Worm (Caenorhabditis elegans) whole organism, L4 larva: ENCODE measurements around the gene T01H3.3.

ENCODE experiments used
- F37D6.2 ChIP-seq: sonication (generic microtip); optimal IDR thresholded peaks from 2 replicates; lab custom pipeline; 2016; ENCODE audit warnings: mild to moderate bottlenecking, missing genetic modification characterization, missing compliant biosample characterization
- T20F7.1 ChIP-seq: fragments of 200-800 bp; sonication (Bioruptor generic); optimal IDR thresholded peaks from 2 replicates; lab custom pipeline; 2018; ENCODE audit warnings: mild to moderate bottlenecking, missing genetic modification characterization, missing compliant biosample characterization
- aha-1 ChIP-seq: fragments of 150-350 bp; peaks from one replicate; lab custom pipeline; 2014; ENCODE audit warnings: missing biosample characterization, missing genetic modification characterization
- attf-4 ChIP-seq: sonication (generic microtip); optimal IDR thresholded peaks from 3 replicates; lab custom pipeline; 2017; ENCODE audit warnings: missing biosample characterization, missing genetic modification characterization
- ceh-20 ChIP-seq: fragments of 200-800 bp; sonication (Bioruptor generic); IDR thresholded peaks from 2 replicates; pipeline ENCODE4 v1.3.6; 2022; ENCODE audit warnings: missing genetic modification reagents, missing genetic modification characterization, missing compliant biosample characterization
- ceh-62 ChIP-seq: sonication (generic microtip); optimal IDR thresholded peaks from 2 replicates; lab custom pipeline; 2017; ENCODE audit warnings: missing biosample characterization, missing genetic modification characterization
- ces-1 ChIP-seq: fragments of 150-350 bp; sonication (generic microtip); optimal IDR thresholded peaks from 4 replicates; lab custom pipeline; 2014; ENCODE audit warnings: missing biosample characterization, missing genetic modification reagents, missing genetic modification characterization
- ctbp-1 ChIP-seq: fragments of 200-800 bp; sonication (Bioruptor generic); IDR thresholded peaks from 2 replicates; pipeline ENCODE4 v1.3.6; 2022; ENCODE audit warnings: missing genetic modification reagents, missing genetic modification characterization, missing compliant biosample characterization
- daf-8 ChIP-seq: fragments of 200-800 bp; sonication (Bioruptor generic); IDR thresholded peaks from 2 replicates; pipeline ENCODE4 v1.3.6; 2022; ENCODE audit warnings: missing genetic modification characterization, missing compliant biosample characterization
- lin-15B ChIP-seq: fragments of 150-350 bp; sonication (generic microtip); optimal IDR thresholded peaks from 3 replicates; lab custom pipeline; 2014; ENCODE audit warnings: missing biosample characterization, missing genetic modification characterization
- lsy-2 ChIP-seq, 2 experiments: fragments of 150-350 bp in 1 of 2; sonication (generic microtip) in 1 of 2; optimal IDR thresholded peaks; 2 replicates each; lab custom pipeline; 2014 to 2017; ENCODE audit warnings: missing biosample characterization in 2 of 2, missing genetic modification characterization in 2 of 2
- mes-2 ChIP-seq: sonication (generic microtip); optimal IDR thresholded peaks from 2 replicates; lab custom pipeline; 2016; ENCODE audit warnings: missing genotype, mild to moderate bottlenecking, missing genetic modification characterization, missing compliant biosample characterization; ENCODE audit not compliant: poor library complexity, severe bottlenecking
- nhr-102 ChIP-seq: sonication (generic microtip); optimal IDR thresholded peaks from 2 replicates; lab custom pipeline; 2016; ENCODE audit warnings: mild to moderate bottlenecking, missing genetic modification characterization, moderate library complexity, missing compliant biosample characterization
- nhr-237 ChIP-seq: sonication (generic microtip); optimal IDR thresholded peaks from 2 replicates; lab custom pipeline; 2017; ENCODE audit warnings: missing biosample characterization, missing genetic modification characterization
- nhr-25 ChIP-seq: sonication (generic microtip); optimal IDR thresholded peaks from 2 replicates; lab custom pipeline; 2017; ENCODE audit warnings: missing genetic modification characterization, mild to moderate bottlenecking, missing compliant biosample characterization, antibody characterized with exemption, moderate library complexity, borderline replicate concordance; ENCODE audit not compliant: insufficient read depth
- nhr-41 ChIP-seq: fragments of 200-800 bp; sonication (Bioruptor generic); IDR thresholded peaks from 2 replicates; pipeline ENCODE4 v1.3.6; 2022; ENCODE audit warnings: missing genetic modification reagents, missing genetic modification characterization, missing compliant biosample characterization
- nhr-42 ChIP-seq: fragments of 200-800 bp; sonication (Bioruptor generic); IDR thresholded peaks from 2 replicates; pipeline ENCODE4 v1.3.6; 2022; ENCODE audit warnings: missing genetic modification characterization, missing compliant biosample characterization
- nhr-48 ChIP-seq: sonication (generic microtip); optimal IDR thresholded peaks from 2 replicates; lab custom pipeline; 2016; ENCODE audit warnings: mild to moderate bottlenecking, missing genetic modification characterization, missing compliant biosample characterization
- nhr-6 ChIP-seq: fragments of 150-350 bp; optimal IDR thresholded peaks from 2 replicates; lab custom pipeline; 2014; ENCODE audit warnings: missing biosample characterization, missing genetic modification characterization
- pha-4 ChIP-seq, 2 experiments: fragments of 150-350 bp in 1 of 2; fragments of 200-800 bp in 1 of 2; sonication (Bioruptor generic) in 1 of 2; IDR thresholded peaks in 1 of 2; optimal IDR thresholded peaks in 1 of 2; 2 replicates each; pipeline versions ENCODE4 v1.3.6 to Lab custom; 2014 to 2022; ENCODE audit warnings: missing genetic modification characterization in 2 of 2, missing genetic modification reagents in 2 of 2, missing biosample characterization in 1 of 2, missing compliant biosample characterization in 1 of 2
- skn-1 ChIP-seq: fragments of 150-350 bp; optimal IDR thresholded peaks from 2 replicates; lab custom pipeline; 2014; ENCODE audit warnings: missing biosample characterization, missing genetic modification characterization
- spr-3 ChIP-seq: fragments of 200-800 bp; sonication (Bioruptor generic); optimal IDR thresholded peaks from 2 replicates; lab custom pipeline; 2018; ENCODE audit warnings: mild to moderate bottlenecking, missing genetic modification characterization, missing compliant biosample characterization
- tra-1 ChIP-seq: fragments of 200-800 bp; sonication (Bioruptor generic); IDR thresholded peaks from 2 replicates; pipeline ENCODE4 v1.3.6; 2022; ENCODE audit warnings: missing genetic modification reagents, missing genetic modification characterization, missing compliant biosample characterization
- unc-39 ChIP-seq: sonication (generic microtip); optimal IDR thresholded peaks from 2 replicates; lab custom pipeline; 2017; ENCODE audit warnings: missing biosample characterization, missing genetic modification characterization
- unc-62 ChIP-seq, 3 experiments: fragments of 150-350 bp in 1 of 3; sonication (generic microtip); optimal IDR thresholded peaks in 2 of 3; peaks in 1 of 3; 1 replicate in 1 of 3; 2 replicates in 2 of 3; lab custom pipeline; 2014 to 2017; ENCODE audit warnings: missing biosample characterization in 3 of 3, missing genetic modification characterization in 3 of 3, missing genetic modification reagents in 3 of 3, missing genotype in 1 of 3
- vab-7 ChIP-seq: fragments of 200-800 bp; sonication (Bioruptor generic); IDR thresholded peaks from 2 replicates; pipeline ENCODE4 v1.3.6; 2022; ENCODE audit warnings: missing genetic modification reagents, missing genetic modification characterization, missing compliant biosample characterization
- zip-2 ChIP-seq: fragments of 150-350 bp; optimal IDR thresholded peaks from 2 replicates; lab custom pipeline; 2014; ENCODE audit warnings: missing biosample characterization, missing genetic modification characterization

The T01H3.3 gene

DNA sequence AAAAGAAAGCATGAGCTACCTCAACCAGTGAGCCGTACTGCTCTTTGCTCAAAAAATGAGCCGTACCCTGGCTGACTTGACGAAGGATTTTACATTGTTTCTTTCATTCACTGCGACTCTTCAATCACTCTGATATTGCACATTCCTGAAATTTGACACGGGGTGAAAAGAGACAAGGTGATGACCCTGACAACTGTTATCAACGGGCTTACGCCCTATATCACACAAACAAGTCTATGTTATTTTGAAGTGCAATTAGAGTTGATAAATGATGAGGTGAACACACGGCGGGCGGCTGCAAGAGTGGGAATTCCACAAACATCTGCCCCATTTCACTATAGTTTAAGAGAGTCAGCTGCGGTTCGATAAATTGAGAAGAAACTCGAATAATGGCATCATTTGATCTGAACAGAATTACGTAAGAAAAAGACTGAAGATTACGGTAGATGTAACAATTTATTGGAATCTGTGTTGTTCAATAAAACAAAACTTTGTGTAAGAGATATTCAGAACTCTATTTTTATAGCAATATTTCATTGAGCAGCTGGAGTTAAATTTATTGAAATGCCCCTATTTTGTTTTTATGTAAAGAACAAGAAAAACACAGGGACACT, 37.0 kb downstream of the T01H3.3 start (continued):
- TF ChIP-seq zip-2 (tag; lab: Kevin White, UChicago): no peak
- TF ChIP-seq nhr-237 (tag; lab: Kevin White, UChicago): no peak

DNA sequence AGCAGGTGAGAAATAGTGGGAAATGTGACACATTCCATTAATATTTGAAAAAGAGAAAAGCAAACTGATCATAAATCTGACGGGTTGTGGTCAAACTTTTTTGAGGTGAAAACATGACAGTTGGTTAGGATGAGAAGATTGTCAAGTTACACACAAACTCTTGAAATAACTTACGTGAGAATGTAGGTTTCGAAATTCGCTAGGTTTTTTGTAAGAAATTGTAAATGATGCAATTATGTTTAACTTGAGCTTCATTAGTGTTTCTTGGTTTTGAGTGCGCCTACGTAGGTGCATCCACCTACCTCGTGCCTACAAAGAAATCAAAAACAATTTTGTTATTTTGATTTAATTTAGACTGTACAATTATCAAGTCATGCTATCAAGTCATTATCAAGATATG, 38.4 kb downstream of the T01H3.3 start, which contains the start of gene cex-2:
cex-2 (minus strand) TSS at position 101 of the 400 bp plus-strand sequence.
- TF ChIP-seq vab-7 (GFP tag; lab: Robert Waterston, UW): no peak
- no peak for TF ChIP-seq F37D6.2
- TF ChIP-seq tra-1: no peak
- TF ChIP-seq ces-1: no peak

DNA sequence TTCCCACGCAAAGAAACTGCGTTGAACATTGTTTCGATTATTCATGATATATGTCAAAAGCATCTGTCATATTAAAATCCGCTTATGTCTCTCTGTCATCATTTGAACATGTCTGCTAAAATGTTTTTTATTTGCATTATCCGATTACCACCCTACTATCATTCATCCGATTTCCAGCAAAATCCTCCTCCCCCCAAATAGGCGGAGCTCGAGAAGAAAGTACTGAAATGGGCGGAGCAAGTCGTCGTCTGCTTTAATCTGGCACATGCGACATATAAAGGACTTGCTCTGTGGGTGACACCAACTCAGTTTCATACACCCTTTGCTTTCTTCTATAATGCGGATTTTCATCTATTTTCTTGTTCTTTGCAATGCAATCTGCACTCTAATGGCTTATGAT, 41.6 kb downstream of the T01H3.3 start, which contains the start of gene T09A5.14:
T09A5.14 (plus strand) TSS at position 301 of the 400 bp plus-strand sequence.
- TF ChIP-seq nhr-42 (GFP tag; lab: Robert Waterston, UW) (no peak), spr-3 (GFP tag; lab: Kevin White, UChicago) (no peak), lsy-2 (tag; optimal IDR thresholded peaks at IDR 0.05; lab: Kevin White, UChicago) (no peak), attf-4 (tag; lab: Kevin White, UChicago) (no peak), ceh-62 (tag; lab: Kevin White, UChicago) (no peak), tra-1 (no peak), nhr-25 (tag; lab: Kevin White, UChicago) (no peak), daf-8 (GFP tag; lab: Robert Waterston, UW) (no peak), nhr-6 (no peak), pha-4 (GFP tag; IDR thresholded peaks at IDR 0.05; lab: Robert Waterston, UW) (no peak), pha-4 (tag; optimal IDR thresholded peaks at IDR 0.05; lab: Kevin White, UChicago) (no peak), mes-2 (tag; lab: Kevin White, UChicago) (no peak), unc-39 (tag; lab: Kevin White, UChicago) (no peak), unc-62 (GFP tag; optimal IDR thresholded peaks at IDR 0.05 in 1 of 2; lab: Kevin White, UChicago) (no peak), unc-62 (tag; optimal IDR thresholded peaks at IDR 0.05; lab: Kevin White, UChicago) (no peak)

DNA sequence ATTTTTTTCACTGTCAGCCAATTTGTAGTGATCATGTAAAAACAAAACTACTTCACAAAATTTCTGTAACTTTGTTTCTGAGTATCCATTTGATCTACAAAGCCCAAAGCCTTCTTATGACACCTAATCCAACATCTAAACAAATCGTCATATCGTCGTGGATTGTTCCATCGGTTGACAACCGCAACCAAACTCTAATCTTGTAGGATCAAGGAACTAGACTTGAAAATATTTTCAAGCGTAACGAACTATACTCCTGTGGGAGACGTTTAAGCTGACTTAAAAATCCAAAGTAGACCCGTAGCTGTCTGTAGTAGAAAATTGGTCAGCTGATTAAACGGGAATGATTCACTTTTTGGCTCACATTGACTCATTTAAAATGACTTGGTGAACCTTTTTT, 44.1 kb downstream of the T01H3.3 start:
- no peak for TF ChIP-seq ces-1
- TF ChIP-seq lin-15B (tag; lab: Kevin White, UChicago): no peak
- no peak for TF ChIP-seq attf-4 (tag; lab: Kevin White, UChicago)
- no peak for TF ChIP-seq nhr-102
- no peak for TF ChIP-seq nhr-48 (tag; lab: Kevin White, UChicago)
- TF ChIP-seq skn-1 (tag; lab: Kevin White, UChicago): no peak
- no peak for TF ChIP-seq ceh-20 (GFP tag; lab: Robert Waterston, UW)
- peak in 1 of 2 experiments; percentile 92 for TF ChIP-seq unc-62 (GFP tag; optimal IDR thresholded peaks at IDR 0.05 in 1 of 2; lab: Kevin White, UChicago)
- TF ChIP-seq unc-62 (tag; optimal IDR thresholded peaks at IDR 0.05; lab: Kevin White, UChicago): no peak
- no peak for TF ChIP-seq ctbp-1 (GFP tag; lab: Robert Waterston, UW)

DNA sequence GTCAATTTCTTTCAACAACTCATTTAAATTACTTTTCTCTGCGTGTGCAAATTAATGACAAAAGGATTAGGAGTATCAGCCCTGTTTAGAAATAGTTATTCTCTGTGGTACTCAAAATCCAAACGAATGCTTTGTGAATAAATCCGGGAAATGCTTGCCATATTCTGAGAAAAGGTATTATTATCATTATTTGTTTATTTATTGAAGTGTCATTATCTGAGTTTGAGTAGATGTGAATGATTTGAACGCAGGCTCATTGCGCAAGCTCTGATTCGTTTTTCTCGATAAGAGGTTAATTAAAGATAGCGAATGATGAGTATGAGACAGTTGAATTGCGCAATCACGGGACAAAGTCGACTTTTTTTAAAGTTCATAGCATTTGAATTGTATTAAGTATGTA, 45.8 kb downstream of the T01H3.3 start:
- TF ChIP-seq unc-62 (GFP tag; optimal IDR thresholded peaks at IDR 0.05 in 1 of 2; lab: Kevin White, UChicago): peak in 1 of 2 experiments; percentile 89
- TF ChIP-seq unc-62 (tag; optimal IDR thresholded peaks at IDR 0.05; lab: Kevin White, UChicago): no peak
- TF ChIP-seq aha-1 (tag; lab: Kevin White, UChicago): peak; percentile 66
- TF ChIP-seq nhr-6: no peak

DNA sequence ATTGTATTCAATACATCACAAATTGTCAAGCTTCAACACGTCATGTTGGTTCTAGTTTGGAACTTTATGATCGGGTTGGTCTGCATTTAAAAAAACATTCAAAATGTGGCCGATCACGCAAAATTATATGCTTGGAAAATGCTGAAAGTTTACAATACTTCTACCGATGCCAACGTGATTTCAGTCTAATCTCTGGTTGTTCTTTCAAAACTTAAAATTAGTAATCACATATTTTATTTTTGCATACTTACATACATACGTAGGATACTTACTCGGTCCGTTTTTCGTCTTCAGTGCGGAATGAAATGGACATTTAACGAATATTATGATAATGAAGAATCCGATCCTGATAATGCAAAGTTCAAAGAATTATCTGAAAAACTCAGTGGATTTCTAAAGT, 48.6 kb downstream of the T01H3.3 start, which contains the start of gene srw-62:
srw-62 (plus strand) TSS at position 301 of the 400 bp plus-strand sequence.
- TF ChIP-seq T20F7.1 (no peak), nhr-41 (GFP tag; lab: Robert Waterston, UW) (no peak), nhr-102 (no peak), aha-1 (tag; lab: Kevin White, UChicago) (peak; percentile 4)
